Fruit fly (Drosophila melanogaster) whole organism: ENCODE data around the gene siz.

Experiments
- EcR ChIP-seq, 2 experiments: fragments of >200 bp; optimal IDR thresholded peaks; 2 replicates each; lab custom pipeline; 2017; ENCODE audit warnings: missing biosample characterization in 2 of 2, missing genetic modification characterization in 2 of 2, missing genetic modification reagents in 2 of 2
- psq ChIP-seq: fragments of >200 bp; optimal IDR thresholded peaks from 2 replicates; lab custom pipeline; 2017

DNA sequence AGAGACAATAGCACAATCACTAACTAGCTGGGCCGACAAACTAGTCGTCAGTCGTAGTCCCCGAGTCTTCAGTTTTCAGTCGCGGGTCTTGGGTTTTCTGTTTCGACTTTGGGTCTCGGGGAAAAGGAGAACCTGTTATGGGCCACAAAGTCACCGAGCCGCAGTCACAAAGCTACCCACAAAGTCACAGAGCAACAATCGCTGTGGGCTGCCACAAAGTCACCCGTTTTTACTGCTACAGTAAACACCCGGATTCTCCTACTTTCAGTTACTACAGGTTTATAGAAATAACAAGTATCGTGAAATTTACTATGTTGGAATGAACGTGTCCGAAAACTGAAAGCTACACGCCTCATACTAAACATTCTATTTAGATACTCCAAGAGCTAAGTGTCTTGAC, 10.5 kb upstream of the siz start:
- no peak for TF ChIP-seq psq (lab: Kevin White, UChicago)
- TF ChIP-seq EcR (GFP tag; optimal IDR thresholded peaks at IDR 0.05; lab: Kevin White, UChicago) = no peak
